Fruit fly (Drosophila melanogaster) whole organism, prepupa: Measurements from ENCODE around the gene CG34462.

Experiments
- Blimp-1 ChIP-seq: fragments of 200-800 bp; sonication (Bioruptor generic); optimal IDR thresholded peaks from 3 replicates; lab custom pipeline; 2017; ENCODE audit warnings: missing biosample characterization, missing genetic modification characterization, mild to moderate bottlenecking, moderate library complexity, missing genetic modification reagents
- CG11294 ChIP-seq: fragments of 200-800 bp; sonication (Bioruptor generic); IDR thresholded peaks from 2 replicates; pipeline ENCODE4 v1.3.6; 2022; ENCODE audit warnings: missing biosample characterization, missing genetic modification characterization
- CG11762 ChIP-seq: fragments of 200-800 bp; sonication (Bioruptor generic); optimal IDR thresholded peaks from 3 replicates; lab custom pipeline; 2016; ENCODE audit warnings: missing biosample characterization, missing genetic modification characterization; ENCODE audit not compliant: insufficient read depth
- CG15336 ChIP-seq: fragments of 200-800 bp; sonication (Bioruptor generic); IDR thresholded peaks from 2 replicates; pipeline ENCODE4 v1.3.6; 2022; ENCODE audit warnings: missing biosample characterization, missing genetic modification characterization
- CG16779 ChIP-seq: fragments of 200-800 bp; sonication (Bioruptor generic); optimal IDR thresholded peaks from 3 replicates; lab custom pipeline; 2017; ENCODE audit warnings: missing biosample characterization, mild to moderate bottlenecking, missing genetic modification characterization
- CG3032 ChIP-seq: fragments of 200-800 bp; optimal IDR thresholded peaks from 2 replicates; lab custom pipeline; 2019; ENCODE audit warnings: missing biosample characterization, mild to moderate bottlenecking, missing genetic modification characterization, moderate library complexity
- CG31627 ChIP-seq: fragments of 200-800 bp; sonication (Bioruptor generic); optimal IDR thresholded peaks from 3 replicates; lab custom pipeline; 2016; ENCODE audit warnings: missing biosample characterization, missing genetic modification characterization
- CG34406 ChIP-seq: fragments of 200-800 bp; sonication (Bioruptor generic); optimal IDR thresholded peaks from 3 replicates; lab custom pipeline; 2016; ENCODE audit warnings: missing biosample characterization, missing genetic modification characterization
- CG3919 ChIP-seq: fragments of 200-800 bp; sonication (Bioruptor generic); optimal IDR thresholded peaks from 3 replicates; lab custom pipeline; 2016; ENCODE audit warnings: missing biosample characterization, missing genetic modification characterization
- CG6276 ChIP-seq: fragments of 200-800 bp; sonication (Bioruptor generic); optimal IDR thresholded peaks from 2 replicates; lab custom pipeline; 2017; ENCODE audit warnings: missing biosample characterization, mild to moderate bottlenecking, missing genetic modification characterization
- CG6792 ChIP-seq: fragments of 200-800 bp; sonication (Bioruptor generic); optimal IDR thresholded peaks from 3 replicates; lab custom pipeline; 2016; ENCODE audit warnings: missing biosample characterization, missing genetic modification characterization
- CG6808 ChIP-seq: fragments of 200-800 bp; sonication (Bioruptor generic); optimal IDR thresholded peaks from 3 replicates; lab custom pipeline; 2017; ENCODE audit warnings: missing biosample characterization, missing genetic modification characterization, mild to moderate bottlenecking, moderate library complexity, missing genetic modification reagents
- CG6854 ChIP-seq: fragments of 200-800 bp; sonication (Bioruptor generic); optimal IDR thresholded peaks from 2 replicates; lab custom pipeline; 2017; ENCODE audit warnings: missing biosample characterization, mild to moderate bottlenecking, missing genetic modification characterization
- CG7368 ChIP-seq: fragments of 200-800 bp; sonication (Bioruptor generic); optimal IDR thresholded peaks from 3 replicates; lab custom pipeline; 2016; ENCODE audit warnings: missing biosample characterization, missing genetic modification characterization
- CG8632 ChIP-seq: fragments of 200-800 bp; sonication (Bioruptor generic); optimal IDR thresholded peaks from 3 replicates; lab custom pipeline; 2016; ENCODE audit warnings: missing biosample characterization, missing genetic modification characterization
- CG9139 ChIP-seq: fragments of 200-800 bp; sonication (Bioruptor generic); optimal IDR thresholded peaks from 3 replicates; lab custom pipeline; 2017; ENCODE audit warnings: missing biosample characterization, mild to moderate bottlenecking, missing genetic modification characterization
- Eip75B ChIP-seq: fragments of 200-800 bp; sonication (Bioruptor generic); optimal IDR thresholded peaks from 3 replicates; lab custom pipeline; 2016; ENCODE audit warnings: missing biosample characterization, missing genetic modification characterization
- Eip78C ChIP-seq: fragments of 200-800 bp; sonication (Bioruptor generic); peaks from one replicate; lab custom pipeline; 2016; ENCODE audit warnings: missing biosample characterization, missing genetic modification characterization
- Eip93F ChIP-seq: fragments of 200-800 bp; sonication (Bioruptor generic); optimal IDR thresholded peaks from 2 replicates; lab custom pipeline; 2016; ENCODE audit warnings: missing biosample characterization, mild to moderate bottlenecking, missing genetic modification characterization
- Ets21C ChIP-seq: fragments of 200-800 bp; sonication (Bioruptor generic); optimal IDR thresholded peaks from 3 replicates; lab custom pipeline; 2016; ENCODE audit warnings: missing biosample characterization, missing genetic modification characterization
- Ets96B ChIP-seq: fragments of 200-800 bp; optimal IDR thresholded peaks from 2 replicates; lab custom pipeline; 2019; ENCODE audit warnings: missing biosample characterization, mild to moderate bottlenecking, missing genetic modification characterization, moderate library complexity
- Hr38 ChIP-seq: sonication (Bioruptor generic); optimal IDR thresholded peaks from 2 replicates; lab custom pipeline; 2016; ENCODE audit warnings: missing biosample characterization, missing genetic modification characterization
- Hr39 ChIP-seq: fragments of 200-800 bp; sonication (Bioruptor generic); optimal IDR thresholded peaks from 2 replicates; lab custom pipeline; 2016; ENCODE audit warnings: missing biosample characterization, missing genetic modification characterization
- Hr4 ChIP-seq: fragments of 200-800 bp; sonication (Bioruptor generic); optimal IDR thresholded peaks from 3 replicates; lab custom pipeline; 2016; ENCODE audit warnings: missing biosample characterization, missing genetic modification characterization
- Met ChIP-seq: fragments of 200-800 bp; sonication (Bioruptor generic); optimal IDR thresholded peaks from 3 replicates; lab custom pipeline; 2016; ENCODE audit warnings: missing biosample characterization, missing genetic modification characterization
- OdsH ChIP-seq: fragments of 200-800 bp; sonication (Bioruptor generic); optimal IDR thresholded peaks from 3 replicates; lab custom pipeline; 2016; ENCODE audit warnings: missing biosample characterization, missing genetic modification characterization
- Sox102F ChIP-seq: fragments of 200-800 bp; sonication (Bioruptor generic); optimal IDR thresholded peaks from 2 replicates; lab custom pipeline; 2016; ENCODE audit warnings: missing biosample characterization, mild to moderate bottlenecking, missing genetic modification characterization
- Sox14 ChIP-seq: fragments of 200-800 bp; sonication (Bioruptor generic); optimal IDR thresholded peaks from 3 replicates; lab custom pipeline; 2016; ENCODE audit warnings: missing biosample characterization, missing genetic modification characterization
- Sox15 ChIP-seq: fragments of 200-800 bp; sonication (Bioruptor generic); optimal IDR thresholded peaks from 3 replicates; lab custom pipeline; 2016; ENCODE audit warnings: missing biosample characterization, missing genetic modification characterization
- achi ChIP-seq: fragments of 200-800 bp; sonication (Bioruptor generic); optimal IDR thresholded peaks from 3 replicates; lab custom pipeline; 2016; ENCODE audit warnings: missing biosample characterization, missing genetic modification characterization
- cyc ChIP-seq: fragments of 200-800 bp; sonication (Bioruptor generic); optimal IDR thresholded peaks from 3 replicates; lab custom pipeline; 2016; ENCODE audit warnings: missing biosample characterization, missing genetic modification characterization
- dac ChIP-seq: fragments of 200-800 bp; sonication (Bioruptor generic); optimal IDR thresholded peaks from 2 replicates; lab custom pipeline; 2017; ENCODE audit warnings: missing biosample characterization, mild to moderate bottlenecking, missing genetic modification characterization
- dsx ChIP-seq: fragments of 200-800 bp; optimal IDR thresholded peaks from 3 replicates; lab custom pipeline; 2019; ENCODE audit warnings: missing biosample characterization, mild to moderate bottlenecking, missing genetic modification characterization, moderate library complexity; ENCODE audit not compliant: poor library complexity, severe bottlenecking
- eg ChIP-seq: fragments of 200-800 bp; sonication (Bioruptor generic); IDR thresholded peaks from 3 replicates; pipeline ENCODE4 v1.3.6; 2022; ENCODE audit warnings: missing biosample characterization, missing genetic modification characterization
- esn ChIP-seq: fragments of 200-800 bp; sonication (Bioruptor generic); optimal IDR thresholded peaks from 2 replicates; lab custom pipeline; 2016; ENCODE audit warnings: missing biosample characterization, mild to moderate bottlenecking, missing genetic modification characterization, moderate library complexity
- fd59A ChIP-seq: fragments of 200-800 bp; sonication (Bioruptor generic); optimal IDR thresholded peaks from 2 replicates; lab custom pipeline; 2017; ENCODE audit warnings: missing biosample characterization, mild to moderate bottlenecking, missing genetic modification characterization, missing genetic modification reagents
- fkh ChIP-seq: fragments of 200-800 bp; sonication (Bioruptor generic); optimal IDR thresholded peaks from 3 replicates; lab custom pipeline; 2017; ENCODE audit warnings: missing biosample characterization, mild to moderate bottlenecking, missing genetic modification characterization, moderate library complexity
- lz ChIP-seq: fragments of 200-800 bp; sonication (Bioruptor generic); optimal IDR thresholded peaks from 3 replicates; lab custom pipeline; 2016; ENCODE audit warnings: missing biosample characterization, missing genetic modification characterization
- net ChIP-seq: fragments of 200-800 bp; sonication (Bioruptor generic); optimal IDR thresholded peaks from 3 replicates; lab custom pipeline; 2016; ENCODE audit warnings: missing biosample characterization, missing genetic modification characterization
- pdm3 ChIP-seq: fragments of 200-800 bp; sonication (Bioruptor generic); optimal IDR thresholded peaks from 3 replicates; lab custom pipeline; 2016; ENCODE audit warnings: missing biosample characterization, missing genetic modification characterization
- salr ChIP-seq, 2 experiments: fragments of 200-800 bp; sonication (Bioruptor generic); optimal IDR thresholded peaks; 3 replicates each; lab custom pipeline; 2016 to 2018; ENCODE audit warnings: missing biosample characterization in 2 of 2, missing genetic modification characterization in 2 of 2, mild to moderate bottlenecking in 1 of 2
- spab ChIP-seq: fragments of 200-800 bp; sonication (Bioruptor generic); optimal IDR thresholded peaks from 2 replicates; lab custom pipeline; 2017; ENCODE audit warnings: missing biosample characterization, mild to moderate bottlenecking, missing genetic modification characterization, missing genetic modification reagents
- ss ChIP-seq, 2 experiments: fragments of 200-800 bp; sonication (Bioruptor generic); optimal IDR thresholded peaks; 2 replicates in 1 of 2; 3 replicates in 1 of 2; lab custom pipeline; 2017 to 2018; ENCODE audit warnings: mild to moderate bottlenecking in 2 of 2, missing biosample characterization in 2 of 2, missing genetic modification characterization in 2 of 2, moderate library complexity in 1 of 2
- svp ChIP-seq: fragments of 200-800 bp; sonication (Bioruptor generic); peaks from one replicate; lab custom pipeline; 2016; ENCODE audit warnings: missing biosample characterization, missing genetic modification characterization
- topi ChIP-seq: fragments of 200-800 bp; sonication (Bioruptor generic); optimal IDR thresholded peaks from 3 replicates; lab custom pipeline; 2016; ENCODE audit warnings: missing biosample characterization, missing genetic modification characterization
- vri ChIP-seq: fragments of 200-800 bp; sonication (Bioruptor generic); optimal IDR thresholded peaks from 3 replicates; lab custom pipeline; 2016; ENCODE audit warnings: missing biosample characterization, mild to moderate bottlenecking, missing genetic modification characterization

Gene CG34462

DNA sequence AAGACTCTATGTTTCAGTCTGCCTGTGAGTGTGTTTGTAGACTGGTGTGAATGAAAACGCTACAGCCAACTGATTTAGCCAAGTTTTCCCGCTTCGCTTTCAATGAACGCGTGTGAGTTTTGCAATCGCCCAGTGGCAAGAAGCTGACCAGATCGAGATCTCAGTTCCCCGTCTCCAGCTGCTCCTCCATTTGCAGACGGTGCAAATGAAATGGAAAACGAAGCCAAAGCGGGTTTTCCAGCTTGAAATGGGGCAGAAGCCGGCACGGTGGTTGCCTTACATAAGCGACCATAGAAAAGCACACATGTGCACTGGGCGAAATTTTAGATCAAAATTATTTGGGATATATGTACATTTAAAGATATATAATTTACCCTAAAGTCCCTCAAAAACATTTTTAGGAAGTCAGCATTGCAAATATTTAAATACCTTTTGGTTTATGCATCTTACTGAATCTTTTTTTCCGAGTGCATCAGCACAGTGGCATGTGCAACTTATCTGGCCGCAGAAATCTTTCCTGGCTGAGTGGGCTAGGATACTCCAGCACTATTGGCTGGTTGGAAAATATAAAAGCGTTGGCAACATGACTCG is 9.4 kb upstream of the CG34462 start, which contains the start of gene CG43059 (continued):
- TF ChIP-seq lz (GFP tag; lab: Kevin White, UChicago) (no peak), fd59A (GFP tag; lab: Kevin White, UChicago) (no peak), CG3032 (tag; lab: Kevin White, UChicago) (no peak), Eip93F (GFP tag; lab: Kevin White, UChicago) (no peak), Blimp-1 (GFP tag; lab: Kevin White, UChicago) (no peak), CG6808 (GFP tag; lab: Kevin White, UChicago) (no peak), cyc (GFP tag; lab: Kevin White, UChicago) (no peak), ss (GFP tag; optimal IDR thresholded peaks at IDR 0.05; lab: Kevin White, UChicago) (no peak), Sox102F (GFP tag; lab: Kevin White, UChicago) (no peak), Met (GFP tag; lab: Kevin White, UChicago) (no peak), CG34406 (GFP tag; lab: Kevin White, UChicago) (no peak), dsx (GFP tag; lab: Kevin White, UChicago) (no peak), CG6854 (GFP tag; lab: Kevin White, UChicago) (no peak), CG15336 (GFP tag; lab: Robert Waterston, UW) (peak; percentile 94), pdm3 (GFP tag; lab: Kevin White, UChicago) (peak; percentile 52), dac (GFP tag; lab: Kevin White, UChicago) (peak; percentile 54), vri (GFP tag; lab: Kevin White, UChicago) (no peak), fkh (no peak), Eip78C (peak; percentile 68), Eip75B (peak; percentile 32), eg (GFP tag; lab: Robert Waterston, UW) (peak; percentile 93), achi (GFP tag; lab: Kevin White, UChicago) (peak; percentile 64), CG7368 (GFP tag; lab: Kevin White, UChicago) (no peak)

DNA sequence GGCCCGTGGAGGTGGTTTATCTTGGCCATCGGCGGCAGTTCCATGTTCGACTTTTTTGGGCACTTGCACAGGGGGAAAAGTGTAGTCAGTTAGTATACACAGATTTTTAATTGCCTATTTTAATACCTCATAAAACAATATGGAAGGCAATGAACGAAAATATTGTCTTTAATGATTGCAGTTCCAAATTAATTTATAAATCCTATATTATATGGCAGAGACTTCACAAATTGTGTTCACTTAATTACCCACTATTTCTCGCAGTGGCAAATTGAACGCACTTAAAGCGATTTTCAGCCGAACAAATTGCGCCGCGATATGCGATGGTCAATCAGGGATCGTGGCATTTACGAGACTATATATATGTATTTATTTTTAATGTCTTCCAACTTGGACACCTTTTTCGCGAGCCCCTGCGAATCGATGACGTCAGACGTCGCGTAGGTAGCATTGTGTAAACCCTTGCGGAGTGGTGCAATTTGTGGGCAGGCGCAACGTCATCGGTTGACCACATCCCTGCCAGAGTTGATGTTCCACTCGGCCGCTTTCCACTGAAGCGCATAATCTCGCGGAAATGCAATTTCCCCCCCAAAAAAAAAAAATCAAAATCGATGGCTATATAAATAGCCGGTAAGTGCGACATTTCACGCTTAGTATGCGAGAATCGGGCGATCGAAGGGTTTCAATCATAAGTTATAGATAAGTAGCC is 8.1 kb upstream of the CG34462 start, which contains the start of gene CG13670:
Gene CG13670, plus strand, starts transcription at position 659 of the 709 bp plus-strand sequence.
- TF ChIP-seq CG34406 (GFP tag; lab: Kevin White, UChicago) = peak; percentile 12
- no peak for TF ChIP-seq CG8632 (GFP tag; lab: Kevin White, UChicago)
- peak; percentile 36 for TF ChIP-seq net (GFP tag; lab: Kevin White, UChicago)
- no peak for TF ChIP-seq salr (GFP tag; optimal IDR thresholded peaks at IDR 0.05; lab: Kevin White, UChicago)
- peak; percentile 40 for TF ChIP-seq CG3919
- TF ChIP-seq Blimp-1 (GFP tag; lab: Kevin White, UChicago) = no peak
- TF ChIP-seq spab (GFP tag; lab: Kevin White, UChicago) = no peak
- TF ChIP-seq fkh = no peak
- no peak for TF ChIP-seq CG9139 (GFP tag; lab: Kevin White, UChicago)
- no peak for TF ChIP-seq CG6808 (GFP tag; lab: Kevin White, UChicago)
- TF ChIP-seq Met (GFP tag; lab: Kevin White, UChicago) = no peak
- TF ChIP-seq topi (GFP tag; lab: Kevin White, UChicago) = no peak
- no peak for TF ChIP-seq CG31627
- peak; percentile 40 for TF ChIP-seq CG11762 (GFP tag; lab: Kevin White, UChicago)
- peak; percentile 29 for TF ChIP-seq achi (GFP tag; lab: Kevin White, UChicago)
- TF ChIP-seq OdsH = peak; percentile 32
- peak; percentile 46 for TF ChIP-seq CG6276 (GFP tag; lab: Kevin White, UChicago)
- TF ChIP-seq dsx (GFP tag; lab: Kevin White, UChicago) = no peak
- no peak for TF ChIP-seq lz (GFP tag; lab: Kevin White, UChicago)
- TF ChIP-seq svp (GFP tag; lab: Kevin White, UChicago) = peak; percentile 64
- TF ChIP-seq CG6792 (GFP tag; lab: Kevin White, UChicago) = peak; percentile 14
- no peak for TF ChIP-seq Sox14
- no peak for TF ChIP-seq Ets21C (GFP tag; lab: Kevin White, UChicago)
- no peak for TF ChIP-seq ss (GFP tag; optimal IDR thresholded peaks at IDR 0.05; lab: Kevin White, UChicago)
- no peak for TF ChIP-seq CG16779 (tag; lab: Kevin White, UChicago)
- TF ChIP-seq CG11294 (GFP tag; lab: Robert Waterston, UW) = no peak
- no peak for TF ChIP-seq CG3032 (tag; lab: Kevin White, UChicago)
- no peak for TF ChIP-seq Hr38 (GFP tag; lab: Kevin White, UChicago)
- TF ChIP-seq Hr4 (GFP tag; lab: Kevin White, UChicago) = peak; percentile 43
- peak; percentile 57 for TF ChIP-seq CG15336 (GFP tag; lab: Robert Waterston, UW)
- no peak for TF ChIP-seq esn (GFP tag; lab: Kevin White, UChicago)
- no peak for TF ChIP-seq vri (GFP tag; lab: Kevin White, UChicago)
- TF ChIP-seq Eip75B = no peak
- peak; percentile 13 for TF ChIP-seq Hr39 (GFP tag; lab: Kevin White, UChicago)
- TF ChIP-seq Sox15 (GFP tag; lab: Kevin White, UChicago) = no peak
- no peak for TF ChIP-seq Ets96B (tag; lab: Kevin White, UChicago)
